Worm (Caenorhabditis elegans) whole organism, young adult: ENCODE measurements around the gene tpi-1.
A peak's percentile ranks its signal among the peaks of the same experiment; 100 is the strongest.

Source experiments
- B0035.1 ChIP-seq: sonication (generic microtip); optimal IDR thresholded peaks from 2 replicates; lab custom pipeline; 2016; ENCODE audit warnings: missing genetic modification characterization, mild to moderate bottlenecking, missing compliant biosample characterization, missing genotype, missing genetic modification reagents
- C06A6.2 ChIP-seq: fragments of 200-800 bp; sonication (Bioruptor generic); conservative IDR thresholded peaks from 2 replicates; pipeline ENCODE4 v1.3.6; 2022; ENCODE audit warnings: missing genetic modification characterization, missing compliant biosample characterization
- K12H6.12 ChIP-seq: fragments of 200-800 bp; sonication (Bioruptor generic); optimal IDR thresholded peaks from 2 replicates; lab custom pipeline; 2018; ENCODE audit warnings: mild to moderate bottlenecking, missing genetic modification characterization, missing compliant biosample characterization
- ZK185.1 ChIP-seq: sonication (generic microtip); optimal IDR thresholded peaks from 2 replicates; lab custom pipeline; 2016; ENCODE audit warnings: mild to moderate bottlenecking, missing genetic modification characterization, missing compliant biosample characterization; ENCODE audit not compliant: poor library complexity, severe bottlenecking
- akir-1 ChIP-seq: fragments of 200-800 bp; sonication (Bioruptor generic); optimal IDR thresholded peaks from 2 replicates; lab custom pipeline; 2018; ENCODE audit warnings: mild to moderate bottlenecking, missing genetic modification characterization, moderate library complexity, missing compliant biosample characterization
- ama-1 ChIP-seq, 3 experiments: fragments of 150-350 bp in 1 of 3; sonication (generic microtip) in 2 of 3; optimal IDR thresholded peaks; 2 replicates each; lab custom pipeline; 2014 to 2018; ENCODE audit warnings: missing biosample characterization in 2 of 3, missing genetic modification characterization in 2 of 3, missing genetic modification reagents in 2 of 3
- egrh-3 ChIP-seq: fragments of 200-800 bp; sonication (Bioruptor generic); IDR thresholded peaks from 2 replicates; pipeline ENCODE4 v1.3.6; 2022; ENCODE audit warnings: missing genetic modification reagents, missing genetic modification characterization, missing compliant biosample characterization
- let-526 ChIP-seq: fragments of 200-800 bp; sonication (Bioruptor generic); IDR thresholded peaks from 2 replicates; pipeline ENCODE4 v1.3.6; 2022; ENCODE audit warnings: missing genetic modification reagents, missing genetic modification characterization, missing compliant biosample characterization
- nhr-179 ChIP-seq: sonication (generic microtip); optimal IDR thresholded peaks from 2 replicates; lab custom pipeline; 2016; ENCODE audit warnings: mild to moderate bottlenecking, missing genetic modification characterization, missing compliant biosample characterization
- unc-130 ChIP-seq: sonication (generic microtip); optimal IDR thresholded peaks from 2 replicates; lab custom pipeline; 2016; ENCODE audit warnings: missing genetic modification reagents, missing genetic modification characterization, missing compliant biosample characterization
- unc-62 ChIP-seq: fragments of 150-350 bp; optimal IDR thresholded peaks from 2 replicates; lab custom pipeline; 2014; ENCODE audit warnings: missing biosample characterization, missing genetic modification reagents, missing genetic modification characterization
- ztf-18 ChIP-seq: sonication (generic microtip); optimal IDR thresholded peaks from 2 replicates; lab custom pipeline; 2016; ENCODE audit warnings: missing genotype, mild to moderate bottlenecking, missing genetic modification characterization, missing compliant biosample characterization
- ztf-25 ChIP-seq: fragments of 200-800 bp; sonication (Bioruptor generic); IDR thresholded peaks from 2 replicates; pipeline ENCODE4 v1.3.6; 2022; ENCODE audit warnings: missing genetic modification reagents, missing genetic modification characterization, missing compliant biosample characterization

DNA sequence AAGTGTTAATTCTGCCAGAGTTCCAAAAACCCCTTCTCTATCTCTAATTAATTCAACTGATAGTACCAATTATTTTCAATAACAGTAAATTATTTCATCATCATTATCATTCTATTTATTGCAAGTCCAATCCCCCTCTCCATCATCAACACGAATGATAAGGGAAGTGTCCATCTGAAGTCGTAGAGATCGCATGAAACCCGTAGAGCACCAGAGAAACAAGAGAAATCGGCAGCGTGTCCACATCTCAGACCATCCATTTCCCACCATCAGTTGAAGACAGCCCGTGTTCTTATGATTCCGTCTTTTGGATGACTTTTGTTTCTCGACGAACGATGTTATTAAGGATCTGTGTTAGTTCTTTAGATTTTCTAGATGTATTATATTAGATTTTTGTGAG is 14.5 kb upstream of the tpi-1 start:
- TF ChIP-seq C06A6.2 (no peak), ZK185.1 (tag; lab: Kevin White, UChicago) (no peak), nhr-179 (tag; lab: Kevin White, UChicago) (no peak), egrh-3 (GFP tag; lab: Robert Waterston, UW) (no peak), ztf-25 (GFP tag; lab: Robert Waterston, UW) (no peak), ama-1 (optimal IDR thresholded peaks at IDR 0.05; lab: Kevin White, UChicago) (peak; percentile 5), ama-1 (GFP tag; optimal IDR thresholded peaks at IDR 0.05; lab: Kevin White, UChicago) (no peak), akir-1 (GFP tag; lab: Kevin White, UChicago) (no peak), ztf-18 (tag; lab: Kevin White, UChicago) (no peak), unc-62 (no peak), let-526 (GFP tag; lab: Robert Waterston, UW) (no peak), unc-130 (GFP tag; lab: Kevin White, UChicago) (no peak), K12H6.12 (tag; lab: Kevin White, UChicago) (no peak), B0035.1 (tag; lab: Kevin White, UChicago) (no peak)
